Fruit fly (Drosophila melanogaster): ENCODE results near the gene fid.

DNA sequence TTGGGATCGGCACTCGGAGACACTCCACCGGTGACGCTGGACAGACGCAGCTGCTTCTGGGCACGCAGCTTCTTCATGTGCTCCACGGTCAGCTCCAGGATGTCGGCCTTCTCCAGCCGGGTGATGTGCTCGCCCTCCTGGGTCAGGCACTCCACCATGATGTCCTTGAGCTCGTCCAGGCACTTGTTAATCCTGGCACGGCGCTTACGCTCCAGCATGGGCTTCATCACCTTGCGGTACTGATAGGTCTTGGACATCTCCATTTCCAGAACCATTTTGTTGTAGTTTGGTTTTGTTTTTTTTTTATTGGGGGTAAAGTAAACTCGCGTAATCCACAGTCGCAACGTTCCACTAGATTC lies 35.7 kb downstream of the fid start:
- TF ChIP-seq en (GFP tag; optimal IDR thresholded peaks at IDR 0.05) (no peak), Sry-β (GFP tag; optimal IDR thresholded peaks at IDR 0.05) (no peak), CG32767 (GFP tag; IDR thresholded peaks at IDR 0.05) (no peak)
